Worm (Caenorhabditis elegans): ENCODE data around the gene Y38F1A.2.

ce11 chrII:12960206-12960605 is 5.4 kb downstream of the Y38F1A.2 start:
- TF ChIP-seq klf-2 (GFP tag; conservative IDR thresholded peaks at IDR 0.05) (no peak), ztf-23 (GFP tag; IDR thresholded peaks at IDR 0.05) (no peak), flt-1 (GFP tag; IDR thresholded peaks at IDR 0.05) (no peak), ref-1 (GFP tag; conservative IDR thresholded peaks at IDR 0.05) (no peak)

Measured in whole organism, midembryonic.